Fruit fly (Drosophila melanogaster): ENCODE measurements around the gene Gas41.

Gene Gas41

dm6 chr2L:6968013-6968517 is 18.1 kb upstream of the Gas41 start (continued):
- TF ChIP-seq stwl (tag; optimal IDR thresholded peaks at IDR 0.05) (peak; percentile 14), D19B (GFP tag; optimal IDR thresholded peaks at IDR 0.05) (peak; percentile 99), so (GFP tag; IDR thresholded peaks at IDR 0.05) (0 out of 3 replicates have a peak, but pooled peaks have one; percentile 37), MBD-R2 (GFP tag; IDR thresholded peaks at IDR 0.05) (peak; percentile 65; the same call in 1 of the 2 replicates), CG7372 (GFP tag; IDR thresholded peaks at IDR 0.05) (no peak), nom (GFP tag; optimal IDR thresholded peaks at IDR 0.05) (no peak), Lhr (GFP tag; optimal IDR thresholded peaks at IDR 0.05) (no peak), pho (GFP tag; optimal IDR thresholded peaks at IDR 0.05) (peak; percentile 29), abd-A (tag; optimal IDR thresholded peaks at IDR 0.05) (no peak), CG34376 (GFP tag; optimal IDR thresholded peaks at IDR 0.05) (peak; percentile 41), CG4820 (GFP tag; optimal IDR thresholded peaks at IDR 0.05) (peak; percentile 26), zfh2 (GFP tag; optimal IDR thresholded peaks at IDR 0.05) (peak; percentile 45), Sry-β (GFP tag; optimal IDR thresholded peaks at IDR 0.05) (no peak), B-H1 (GFP tag; IDR thresholded peaks at IDR 0.05) (no peak; the same call in 2 of the 3 replicates), CG2202 (tag; optimal IDR thresholded peaks at IDR 0.05) (no peak), CG30020 (tag; optimal IDR thresholded peaks at IDR 0.05) (peak; percentile 6), CG30403 (GFP tag; optimal IDR thresholded peaks at IDR 0.05) (peak; percentile 65), CG16863 (GFP tag; optimal IDR thresholded peaks at IDR 0.05) (peak; percentile 39), CG9609 (GFP tag; optimal IDR thresholded peaks at IDR 0.05) (no peak), sug (tag; optimal IDR thresholded peaks at IDR 0.05) (no peak), Ssrp (tag; optimal IDR thresholded peaks at IDR 0.05) (no peak), nerfin-2 (GFP tag; IDR thresholded peaks at IDR 0.05; ENCODE audit: partially characterized antibody) (peak; percentile 66; the same call in 1 of the 2 replicates), Dll (GFP tag; IDR thresholded peaks at IDR 0.05; ENCODE audit: partially characterized antibody) (peak; percentile 96), CG31388 (GFP tag; optimal IDR thresholded peaks at IDR 0.05) (no peak), CrebB (tag; optimal IDR thresholded peaks at IDR 0.05) (peak; percentile 31), corto (GFP tag; optimal IDR thresholded peaks at IDR 0.05) (no peak), ase (GFP tag; IDR thresholded peaks at IDR 0.05) (peak; percentile 4; the same call in 1 of the 3 replicates), CG2875 (GFP tag; optimal IDR thresholded peaks at IDR 0.05) (peak; percentile 55), CG15479 (GFP tag; optimal IDR thresholded peaks at IDR 0.05) (no peak), vnd (GFP tag; IDR thresholded peaks at IDR 0.05; ENCODE audit: partially characterized antibody) (peak; percentile 57), esg (GFP tag; conservative IDR thresholded peaks at IDR 0.05) (0 out of 2 replicates have a peak, but pooled peaks have one; percentile 15), Pdp1 (GFP tag; optimal IDR thresholded peaks at IDR 0.05) (peak; percentile 33 to 62), Ada2b (GFP tag; IDR thresholded peaks at IDR 0.05) (no peak), Drgx (GFP tag; IDR thresholded peaks at IDR 0.05) (peak; percentile 53; the same call in 1 of the 2 replicates), Dip3 (GFP tag; optimal IDR thresholded peaks at IDR 0.05) (no peak), kah (GFP tag; optimal IDR thresholded peaks at IDR 0.05) (no peak), fu2 (GFP tag; optimal IDR thresholded peaks at IDR 0.05) (peak; percentile 61), her (GFP tag; optimal IDR thresholded peaks at IDR 0.05) (peak; percentile 66), Ets97D (GFP tag; optimal IDR thresholded peaks at IDR 0.05) (peak; percentile 49), ro (GFP tag; IDR thresholded peaks at IDR 0.05) (no peak), Taf1 (GFP tag; IDR thresholded peaks at IDR 0.05) (no peak), CG12659 (GFP tag; optimal IDR thresholded peaks at IDR 0.05) (peak; percentile 24), hth (optimal IDR thresholded peaks at IDR 0.05) (no peak), Adf1 (GFP tag; IDR thresholded peaks at IDR 0.05) (no peak), gsb-n (tag; optimal IDR thresholded peaks at IDR 0.05) (peak; percentile 15), lov (optimal IDR thresholded peaks at IDR 0.05) (no peak), lov (GFP tag; IDR thresholded peaks at IDR 0.05) (no peak), mam (GFP tag; optimal IDR thresholded peaks at IDR 0.05) (peak; percentile 43), CG30431 (GFP tag; optimal IDR thresholded peaks at IDR 0.05) (no peak), Dp (GFP tag; optimal IDR thresholded peaks at IDR 0.05) (no peak), sens (GFP tag) (peak; percentile 92)

Data from whole organism, embryonic.